Fruit fly (Drosophila melanogaster) whole organism, embryonic: ENCODE data around the gene CG31729.

Experiments used
- CG10321 ChIP-seq: fragments of 200-800 bp; sonication (Bioruptor generic); IDR thresholded peaks from 2 replicates; pipeline ENCODE4 v1.3.6; 2022; ENCODE audit warnings: missing biosample characterization, missing genetic modification characterization
- CG10431 ChIP-seq: fragments of 200-800 bp; sonication (Bioruptor generic); optimal IDR thresholded peaks from 3 replicates; lab custom pipeline; 2018; ENCODE audit warnings: missing biosample characterization, mild to moderate bottlenecking, missing genetic modification characterization
- CG11723 ChIP-seq: fragments of 200-800 bp; sonication (Bioruptor generic); optimal IDR thresholded peaks from 2 replicates; lab custom pipeline; 2017; ENCODE audit warnings: missing biosample characterization, mild to moderate bottlenecking, missing genetic modification characterization
- CG12744 ChIP-seq: fragments of 200-800 bp; sonication (Bioruptor generic); optimal IDR thresholded peaks from 2 replicates; lab custom pipeline; 2016; ENCODE audit warnings: missing biosample characterization, missing genetic modification characterization
- CG12769 ChIP-seq: fragments of 200-800 bp; sonication (Bioruptor generic); optimal IDR thresholded peaks from 2 replicates; lab custom pipeline; 2019; ENCODE audit warnings: missing biosample characterization, mild to moderate bottlenecking, missing genetic modification characterization, moderate library complexity
- CG14441 ChIP-seq: fragments of 200-800 bp; sonication (Bioruptor generic); IDR thresholded peaks from 2 replicates; pipeline ENCODE4 v1.3.6; 2022; ENCODE audit warnings: missing biosample characterization, missing genetic modification characterization
- CG15011 ChIP-seq: fragments of 200-800 bp; sonication (Bioruptor generic); optimal IDR thresholded peaks from 3 replicates; lab custom pipeline; 2018; ENCODE audit warnings: missing biosample characterization, mild to moderate bottlenecking, missing genetic modification characterization
- CG15269 ChIP-seq: fragments of 200-800 bp; sonication (Bioruptor generic); optimal IDR thresholded peaks from 2 replicates; lab custom pipeline; 2018; ENCODE audit warnings: missing biosample characterization, mild to moderate bottlenecking, missing genetic modification characterization, moderate library complexity
- CG17385 ChIP-seq: fragments of 200-800 bp; sonication (Bioruptor generic); optimal IDR thresholded peaks from 3 replicates; lab custom pipeline; 2018; ENCODE audit warnings: missing biosample characterization, mild to moderate bottlenecking, missing genetic modification characterization
- CG18619 ChIP-seq: fragments of 200-800 bp; sonication (Bioruptor generic); optimal IDR thresholded peaks from 3 replicates; lab custom pipeline; 2017; ENCODE audit warnings: missing biosample characterization, mild to moderate bottlenecking, missing genetic modification characterization
- CG2875 ChIP-seq: fragments of 200-800 bp; sonication (Bioruptor generic); optimal IDR thresholded peaks from 2 replicates; lab custom pipeline; 2017; ENCODE audit warnings: missing biosample characterization, mild to moderate bottlenecking, missing genetic modification characterization, missing genetic modification reagents
- CG32767 ChIP-seq: fragments of 200-800 bp; sonication (Bioruptor generic); IDR thresholded peaks from 2 replicates; pipeline ENCODE4 v1.3.6; 2022; ENCODE audit warnings: missing biosample characterization, missing genetic modification characterization
- CG34224 ChIP-seq: fragments of 200-800 bp; sonication (Bioruptor generic); IDR thresholded peaks from 3 replicates; pipeline ENCODE4 v1.3.6; 2022; ENCODE audit warnings: missing biosample characterization, missing genetic modification characterization; ENCODE audit not compliant: partially characterized antibody
- CG3995 ChIP-seq: fragments of 200-800 bp; sonication (Bioruptor generic); optimal IDR thresholded peaks from 3 replicates; lab custom pipeline; 2016; ENCODE audit warnings: missing biosample characterization, missing genetic modification characterization
- CG42726 ChIP-seq: fragments of 200-800 bp; sonication (Bioruptor generic); IDR thresholded peaks from 2 replicates; pipeline ENCODE4 v1.3.6; 2022; ENCODE audit warnings: missing biosample characterization, missing genetic modification characterization; ENCODE audit not compliant: partially characterized antibody
- CG7839 ChIP-seq: fragments of 200-800 bp; sonication (Bioruptor generic); optimal IDR thresholded peaks from 3 replicates; lab custom pipeline; 2018; ENCODE audit warnings: missing biosample characterization, mild to moderate bottlenecking, missing genetic modification characterization, moderate library complexity
- CG8924 ChIP-seq: fragments of 200-800 bp; optimal IDR thresholded peaks from 3 replicates; lab custom pipeline; 2019; ENCODE audit warnings: missing biosample characterization, mild to moderate bottlenecking, missing genetic modification characterization, moderate library complexity
- CHES-1-like ChIP-seq: fragments of 200-800 bp; sonication (Bioruptor generic); optimal IDR thresholded peaks from 2 replicates; lab custom pipeline; 2016; ENCODE audit warnings: missing biosample characterization, missing genetic modification characterization
- CTCF ChIP-seq: fragments of 200-800 bp; sonication (Bioruptor generic); optimal IDR thresholded peaks from 2 replicates; lab custom pipeline; 2017; ENCODE audit warnings: missing biosample characterization, mild to moderate bottlenecking, missing genetic modification characterization, moderate library complexity
- D19B ChIP-seq: fragments of 200-800 bp; sonication (Bioruptor generic); optimal IDR thresholded peaks from 2 replicates; lab custom pipeline; 2017; ENCODE audit warnings: missing biosample characterization, mild to moderate bottlenecking, missing genetic modification characterization
- Dbx ChIP-seq: fragments of 200-800 bp; sonication (Bioruptor generic); IDR thresholded peaks from 3 replicates; pipeline ENCODE4 v1.3.6; 2022; ENCODE audit warnings: missing biosample characterization, missing genetic modification characterization
- Doc2 ChIP-seq: fragments of 200-800 bp; sonication (Bioruptor generic); IDR thresholded peaks from 2 replicates; pipeline ENCODE4 v1.3.6; 2022; ENCODE audit warnings: missing biosample characterization, missing genetic modification characterization
- ERR ChIP-seq: fragments of 200-800 bp; sonication (Bioruptor generic); optimal IDR thresholded peaks from 2 replicates; lab custom pipeline; 2016; ENCODE audit warnings: missing biosample characterization, missing genetic modification characterization
- Fer2 ChIP-seq: fragments of 200-800 bp; sonication (Bioruptor generic); optimal IDR thresholded peaks from 2 replicates; lab custom pipeline; 2018; ENCODE audit warnings: missing biosample characterization, mild to moderate bottlenecking, missing genetic modification characterization, moderate library complexity
- Fer3 ChIP-seq: fragments of 200-800 bp; sonication (Bioruptor generic); optimal IDR thresholded peaks from 2 replicates; lab custom pipeline; 2018; ENCODE audit warnings: missing biosample characterization, mild to moderate bottlenecking, missing genetic modification characterization, moderate library complexity
- Jarid2 ChIP-seq: fragments of 200-800 bp; sonication (Bioruptor generic); optimal IDR thresholded peaks from 3 replicates; lab custom pipeline; 2017; ENCODE audit warnings: mild to moderate bottlenecking, missing biosample characterization, missing genetic modification reagents, missing genetic modification characterization
- Kr ChIP-seq: fragments of 200-800 bp; sonication (Bioruptor generic); optimal IDR thresholded peaks from 2 replicates; lab custom pipeline; 2017; ENCODE audit warnings: missing biosample characterization, mild to moderate bottlenecking, missing genetic modification characterization
- MBD-R2 ChIP-seq: fragments of 200-800 bp; sonication (Bioruptor generic); IDR thresholded peaks from 2 replicates; pipeline ENCODE4 v1.3.6; 2022; ENCODE audit warnings: missing biosample characterization, missing genetic modification characterization
- Myb ChIP-seq: fragments of 200-800 bp; sonication (Bioruptor generic); optimal IDR thresholded peaks from 2 replicates; lab custom pipeline; 2016; ENCODE audit warnings: missing biosample characterization, missing genetic modification characterization
- Nf-YA ChIP-seq: fragments of 200-800 bp; sonication (Bioruptor generic); IDR thresholded peaks from 2 replicates; pipeline ENCODE4 v1.3.6; 2022; ENCODE audit warnings: missing biosample characterization, missing genetic modification characterization
- Trl ChIP-seq, 3 experiments: fragments of >200 bp in 2 of 3; fragments of 200-800 bp in 1 of 3; sonication (Bioruptor generic) in 1 of 3; optimal IDR thresholded peaks; 2 replicates in 1 of 3; 3 replicates in 2 of 3; lab custom pipeline; 2016 to 2017; ENCODE audit warnings: missing biosample characterization in 1 of 3, missing genetic modification characterization in 1 of 3
- cg ChIP-seq: fragments of 200-800 bp; sonication (Bioruptor generic); optimal IDR thresholded peaks from 3 replicates; lab custom pipeline; 2019; ENCODE audit warnings: missing biosample characterization, mild to moderate bottlenecking, missing genetic modification characterization, moderate library complexity
- croc ChIP-seq: fragments of 200-800 bp; sonication (Bioruptor generic); conservative IDR thresholded peaks from 3 replicates; pipeline ENCODE4 v1.3.6; 2022; ENCODE audit warnings: missing biosample characterization, missing genetic modification characterization
- emc ChIP-seq: fragments of 200-800 bp; sonication (Bioruptor generic); optimal IDR thresholded peaks from 2 replicates; lab custom pipeline; 2016; ENCODE audit warnings: missing biosample characterization, missing genetic modification characterization
- gsb-n ChIP-seq: fragments of 200-800 bp; sonication (Bioruptor generic); optimal IDR thresholded peaks from 3 replicates; lab custom pipeline; 2018; ENCODE audit warnings: missing biosample characterization, mild to moderate bottlenecking, missing genetic modification characterization
- her ChIP-seq: fragments of 200-800 bp; sonication (Bioruptor generic); optimal IDR thresholded peaks from 2 replicates; lab custom pipeline; 2016; ENCODE audit warnings: missing biosample characterization, missing genetic modification characterization
- klu ChIP-seq: fragments of 200-800 bp; sonication (Bioruptor generic); IDR thresholded peaks from 2 replicates; pipeline ENCODE4 v1.3.6; 2022; ENCODE audit warnings: missing biosample characterization, missing genetic modification characterization
- lbe ChIP-seq: fragments of 200-800 bp; sonication (Bioruptor generic); optimal IDR thresholded peaks from 2 replicates; lab custom pipeline; 2016; ENCODE audit warnings: missing biosample characterization, mild to moderate bottlenecking, missing genetic modification characterization
- nerfin-2 ChIP-seq: fragments of 200-800 bp; sonication (Bioruptor generic); IDR thresholded peaks from 2 replicates; pipeline ENCODE4 v1.3.6; 2022; ENCODE audit warnings: missing biosample characterization, missing genetic modification characterization; ENCODE audit not compliant: partially characterized antibody
- nom ChIP-seq: fragments of 200-800 bp; sonication (Bioruptor generic); optimal IDR thresholded peaks from 2 replicates; lab custom pipeline; 2017; ENCODE audit warnings: missing biosample characterization, missing genetic modification characterization, mild to moderate bottlenecking, moderate library complexity, missing genetic modification reagents
- pb ChIP-seq: fragments of 200-800 bp; sonication (Bioruptor generic); optimal IDR thresholded peaks from 3 replicates; lab custom pipeline; 2016; ENCODE audit warnings: missing biosample characterization, missing genetic modification characterization
- phol ChIP-seq: fragments of 200-800 bp; sonication (Bioruptor generic); optimal IDR thresholded peaks from 3 replicates; lab custom pipeline; 2018; ENCODE audit warnings: missing biosample characterization, mild to moderate bottlenecking, missing genetic modification characterization, moderate library complexity
- salm ChIP-seq: fragments of 200-800 bp; sonication (Bioruptor generic); optimal IDR thresholded peaks from 2 replicates; lab custom pipeline; 2018; ENCODE audit warnings: missing biosample characterization, mild to moderate bottlenecking, missing genetic modification characterization
- slp2 ChIP-seq: fragments of 200-800 bp; sonication (Bioruptor generic); optimal IDR thresholded peaks from 2 replicates; lab custom pipeline; 2016; ENCODE audit warnings: missing biosample characterization, missing genetic modification characterization
- tup ChIP-seq: fragments of 200-800 bp; sonication (Bioruptor generic); optimal IDR thresholded peaks from 2 replicates; lab custom pipeline; 2016; ENCODE audit warnings: missing biosample characterization, mild to moderate bottlenecking, missing genetic modification characterization, moderate library complexity
- tx ChIP-seq: fragments of 200-800 bp; sonication (Bioruptor generic); optimal IDR thresholded peaks from 2 replicates; lab custom pipeline; 2016; ENCODE audit warnings: missing biosample characterization, missing genetic modification characterization
- wdn ChIP-seq: fragments of 200-800 bp; sonication (Bioruptor generic); IDR thresholded peaks from 2 replicates; pipeline ENCODE4 v1.3.6; 2022; ENCODE audit warnings: missing biosample characterization, missing genetic modification characterization
- wek ChIP-seq: fragments of 200-800 bp; sonication (Bioruptor generic); optimal IDR thresholded peaks from 3 replicates; lab custom pipeline; 2018; ENCODE audit warnings: missing biosample characterization, mild to moderate bottlenecking, missing genetic modification characterization, moderate library complexity

Gene CG31729

DNA sequence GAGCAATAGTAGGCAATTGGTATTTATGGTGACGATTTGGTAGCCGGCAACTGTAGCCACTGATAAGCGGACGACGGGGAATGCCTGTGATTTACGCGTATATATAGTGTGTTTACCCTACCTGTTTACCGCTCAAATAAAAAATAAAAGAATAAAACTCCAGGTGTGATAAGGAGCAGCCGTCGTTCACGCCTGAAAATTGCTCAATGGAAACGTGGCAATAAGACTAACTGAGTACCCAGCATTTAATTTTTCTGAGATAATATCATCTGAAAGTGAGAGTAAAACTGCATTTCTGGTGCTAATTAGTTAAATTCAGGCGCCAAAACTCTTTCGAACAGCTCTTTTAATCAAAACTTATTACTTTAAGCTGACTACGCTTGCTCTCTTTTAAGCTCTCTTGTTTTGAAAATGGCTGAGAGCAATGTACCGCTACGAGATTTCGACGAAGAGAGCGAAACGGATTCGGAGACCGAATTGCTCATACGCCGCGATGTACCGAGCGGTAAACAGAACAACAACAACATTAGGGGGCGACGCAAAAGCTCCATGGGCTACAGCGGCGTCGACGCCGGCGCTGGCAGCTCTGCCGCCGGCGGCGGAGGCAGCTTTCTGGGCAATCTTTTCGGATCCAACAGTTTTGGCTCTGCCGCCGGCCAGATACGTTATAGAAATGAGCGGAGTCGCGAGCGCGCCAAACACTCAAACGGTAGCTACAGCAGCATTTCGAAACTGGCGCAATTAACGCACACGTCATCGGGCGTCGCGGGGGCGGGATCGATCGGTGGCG lies 674 bp downstream of the CG31729 start (continued):
- no peak for TF ChIP-seq nerfin-2 (GFP tag; lab: Robert Waterston, UW)
- TF ChIP-seq Nf-YA (GFP tag; lab: Robert Waterston, UW), result peak; percentile 59; the same call in 1 of the 2 replicates
- TF ChIP-seq CTCF (GFP tag; lab: Kevin White, UChicago), result peak; percentile 61
- peak; percentile 85 for TF ChIP-seq D19B (GFP tag; lab: Kevin White, UChicago)
- TF ChIP-seq Jarid2 (GFP tag; lab: Kevin White, UChicago), result peak; percentile 97
- peak; percentile 83 for TF ChIP-seq CG15011
- peak; percentile 67; the same call in 1 of the 2 replicates for TF ChIP-seq CG10321 (GFP tag; lab: Robert Waterston, UW)
- peak; percentile 13; the same call in 1 of the 2 replicates for TF ChIP-seq MBD-R2 (GFP tag; lab: Robert Waterston, UW)
- no peak for TF ChIP-seq Myb
- TF ChIP-seq Doc2 (GFP tag; lab: Robert Waterston, UW), result no peak
- peak; percentile 81 for TF ChIP-seq CG17385 (GFP tag; lab: Kevin White, UChicago)
- peak; percentile 88 for TF ChIP-seq Fer3 (tag; lab: Kevin White, UChicago)
- TF ChIP-seq CG8924 (tag; lab: Kevin White, UChicago), result peak; percentile 74
- peak; percentile 91 for TF ChIP-seq CG12769 (tag; lab: Kevin White, UChicago)
- TF ChIP-seq CG14441, result peak; percentile 10; the same call in 1 of the 2 replicates
- TF ChIP-seq CG32767 (GFP tag; lab: Robert Waterston, UW), result no peak
- peak; percentile 72 for TF ChIP-seq wdn
- TF ChIP-seq lbe, result peak; percentile 29
- TF ChIP-seq CG3995 (GFP tag; lab: Kevin White, UChicago), result no peak
- TF ChIP-seq CG2875 (GFP tag; lab: Kevin White, UChicago), result peak; percentile 82
- peak; percentile 69 for TF ChIP-seq tup
- TF ChIP-seq Dbx (GFP tag; lab: Robert Waterston, UW), result peak; percentile 66
- TF ChIP-seq wek (GFP tag; lab: Kevin White, UChicago), result peak; percentile 90
- TF ChIP-seq gsb-n (tag; lab: Kevin White, UChicago), result peak; percentile 62
- TF ChIP-seq her (GFP tag; lab: Kevin White, UChicago), result peak; percentile 54
- TF ChIP-seq emc (GFP tag; lab: Kevin White, UChicago), result no peak
- no peak for TF ChIP-seq klu
- TF ChIP-seq Trl (optimal IDR thresholded peaks at IDR 0.05; lab: Kevin White, UChicago), result peak; percentile 80 to 93
- no peak for TF ChIP-seq Trl (GFP tag; optimal IDR thresholded peaks at IDR 0.05; lab: Kevin White, UChicago)
- peak; percentile 88 for TF ChIP-seq salm (tag; lab: Kevin White, UChicago)
- TF ChIP-seq CG10431 (GFP tag; lab: Kevin White, UChicago), result peak; percentile 90
- TF ChIP-seq phol (tag; lab: Kevin White, UChicago), result no peak
- TF ChIP-seq croc (GFP tag; lab: Robert Waterston, UW), result no peak
- peak; percentile 49 for TF ChIP-seq pb (GFP tag; lab: Kevin White, UChicago)
- peak; percentile 64 for TF ChIP-seq nom (GFP tag; lab: Kevin White, UChicago)
- peak; percentile 18 for TF ChIP-seq Kr (GFP tag; lab: Kevin White, UChicago)
- peak; percentile 66 for TF ChIP-seq CG34224 (GFP tag; lab: Robert Waterston, UW)
- TF ChIP-seq slp2 (GFP tag; lab: Kevin White, UChicago), result peak; percentile 52
- TF ChIP-seq CG18619 (GFP tag; lab: Kevin White, UChicago), result peak; percentile 88
- no peak for TF ChIP-seq ERR (GFP tag; lab: Kevin White, UChicago)
- TF ChIP-seq cg, result no peak
- TF ChIP-seq CG11723 (GFP tag; lab: Kevin White, UChicago), result peak; percentile 72
- TF ChIP-seq CG15269 (tag; lab: Kevin White, UChicago), result peak; percentile 85
- peak; percentile 81 for TF ChIP-seq CG42726 (GFP tag; lab: Robert Waterston, UW)
- TF ChIP-seq CG7839 (tag; lab: Kevin White, UChicago), result peak; percentile 72
- TF ChIP-seq tx, result no peak
- peak; percentile 59 for TF ChIP-seq CHES-1-like (GFP tag; lab: Kevin White, UChicago)
- TF ChIP-seq CG12744 (GFP tag; lab: Kevin White, UChicago), result peak; percentile 67
- TF ChIP-seq Fer2 (tag; lab: Kevin White, UChicago), result peak; percentile 81
